Worm (Caenorhabditis elegans) whole organism, L3 larva: ENCODE results near the gene sre-21.
A peak's percentile ranks its signal among the peaks of the same experiment; 100 is the strongest.

Experiments
- R02D3.7 ChIP-seq: fragments of 150-350 bp; optimal IDR thresholded peaks from 2 replicates; lab custom pipeline; 2014; ENCODE audit warnings: missing biosample characterization, missing genetic modification characterization
- ZK546.5 ChIP-seq: sonication (generic microtip); optimal IDR thresholded peaks from 2 replicates; lab custom pipeline; 2017; ENCODE audit warnings: missing biosample characterization, missing genetic modification characterization
- aly-2 ChIP-seq: fragments of 150-350 bp; optimal IDR thresholded peaks from 2 replicates; lab custom pipeline; 2014; ENCODE audit warnings: missing biosample characterization, missing genetic modification characterization
- ama-1 ChIP-seq: fragments of 150-350 bp; optimal IDR thresholded peaks from 2 replicates; lab custom pipeline; 2018
- ceh-16 ChIP-seq: sonication (generic microtip); optimal IDR thresholded peaks from 2 replicates; lab custom pipeline; 2017; ENCODE audit warnings: missing biosample characterization, missing genetic modification characterization
- ceh-82 ChIP-seq: fragments of 150-350 bp; optimal IDR thresholded peaks from 2 replicates; lab custom pipeline; 2014; ENCODE audit warnings: missing biosample characterization, missing genetic modification characterization
- ceh-9 ChIP-seq: sonication (generic microtip); optimal IDR thresholded peaks from 2 replicates; lab custom pipeline; 2018; ENCODE audit warnings: missing biosample characterization, missing genetic modification characterization
- daf-12 ChIP-seq: fragments of 150-350 bp; optimal IDR thresholded peaks from 2 replicates; lab custom pipeline; 2014; ENCODE audit warnings: missing biosample characterization, missing genetic modification reagents, missing genetic modification characterization
- egl-27 ChIP-seq: sonication (generic microtip); optimal IDR thresholded peaks from 4 replicates; lab custom pipeline; 2017; ENCODE audit warnings: missing biosample characterization, missing genetic modification reagents, missing genetic modification characterization
- egl-5 ChIP-seq: fragments of 150-350 bp; optimal IDR thresholded peaks from 2 replicates; lab custom pipeline; 2017; ENCODE audit warnings: missing biosample characterization, missing genetic modification reagents, missing genetic modification characterization, inconsistent platforms
- elt-2 ChIP-seq: sonication (generic microtip); optimal IDR thresholded peaks from 2 replicates; lab custom pipeline; 2016; ENCODE audit warnings: missing genetic modification reagents, mild to moderate bottlenecking, missing genetic modification characterization, missing compliant biosample characterization
- elt-3 ChIP-seq, 3 experiments: fragments of 150-350 bp in 1 of 3; sonication (generic microtip) in 2 of 3; optimal IDR thresholded peaks; 2 replicates in 2 of 3; 4 replicates in 1 of 3; lab custom pipeline; 2014 to 2017; ENCODE audit warnings: missing biosample characterization in 3 of 3, missing genetic modification characterization in 3 of 3
- eor-1 ChIP-seq, 2 experiments: fragments of 150-350 bp; optimal IDR thresholded peaks; 2 replicates each; lab custom pipeline; 2014 to 2018; ENCODE audit warnings: missing biosample characterization in 2 of 2, missing genetic modification characterization in 2 of 2
- fkh-10 ChIP-seq: sonication (generic microtip); optimal IDR thresholded peaks from 2 replicates; lab custom pipeline; 2017; ENCODE audit warnings: missing biosample characterization, missing genetic modification reagents, missing genetic modification characterization
- fkh-2 ChIP-seq: fragments of 150-350 bp; optimal IDR thresholded peaks from 2 replicates; lab custom pipeline; 2014; ENCODE audit warnings: missing biosample characterization, missing genetic modification reagents, missing genetic modification characterization
- fos-1 ChIP-seq: fragments of 150-350 bp; optimal IDR thresholded peaks from 2 replicates; lab custom pipeline; 2014; ENCODE audit warnings: missing biosample characterization, missing genetic modification characterization
- jun-1 ChIP-seq: fragments of 150-350 bp; optimal IDR thresholded peaks from 2 replicates; lab custom pipeline; 2014; ENCODE audit warnings: missing biosample characterization, missing genetic modification reagents, missing genetic modification characterization
- nhr-11 ChIP-seq: fragments of 150-350 bp; optimal IDR thresholded peaks from 2 replicates; lab custom pipeline; 2014; ENCODE audit warnings: missing biosample characterization, missing genetic modification characterization
- nhr-12 ChIP-seq: fragments of 150-350 bp; optimal IDR thresholded peaks from 2 replicates; lab custom pipeline; 2014; ENCODE audit warnings: missing biosample characterization, missing genetic modification characterization
- nhr-23 ChIP-seq: fragments of 150-350 bp; optimal IDR thresholded peaks from 2 replicates; lab custom pipeline; 2014; ENCODE audit warnings: missing biosample characterization, missing genetic modification reagents, missing genetic modification characterization
- nhr-237 ChIP-seq: fragments of 150-350 bp; optimal IDR thresholded peaks from 2 replicates; lab custom pipeline; 2014; ENCODE audit warnings: missing biosample characterization, missing genetic modification characterization
- nhr-28 ChIP-seq: fragments of 150-350 bp; optimal IDR thresholded peaks from 2 replicates; lab custom pipeline; 2014; ENCODE audit warnings: missing biosample characterization, missing genetic modification characterization
- nhr-43 ChIP-seq: sonication (generic microtip); optimal IDR thresholded peaks from 2 replicates; lab custom pipeline; 2016; ENCODE audit warnings: mild to moderate bottlenecking, missing genetic modification characterization, missing compliant biosample characterization; ENCODE audit not compliant: poor library complexity, severe bottlenecking
- nhr-77 ChIP-seq: fragments of 150-350 bp; optimal IDR thresholded peaks from 2 replicates; lab custom pipeline; 2014; ENCODE audit warnings: missing biosample characterization, missing genetic modification characterization
- pha-4 ChIP-seq: fragments of 150-350 bp; optimal IDR thresholded peaks from 2 replicates; lab custom pipeline; 2014; ENCODE audit warnings: missing biosample characterization, missing genetic modification reagents, missing genetic modification characterization
- pqm-1 ChIP-seq: fragments of 150-350 bp; optimal IDR thresholded peaks from 2 replicates; lab custom pipeline; 2017; ENCODE audit warnings: missing biosample characterization, missing genetic modification characterization, inconsistent platforms
- skn-1 ChIP-seq: fragments of 150-350 bp; optimal IDR thresholded peaks from 2 replicates; lab custom pipeline; 2014; ENCODE audit warnings: missing biosample characterization, missing genetic modification characterization
- tbx-2 ChIP-seq: sonication (generic microtip); optimal IDR thresholded peaks from 2 replicates; lab custom pipeline; 2016; ENCODE audit warnings: mild to moderate bottlenecking, missing genetic modification characterization, missing compliant biosample characterization
- unc-62 ChIP-seq: fragments of 150-350 bp; sonication (generic microtip); optimal IDR thresholded peaks from 4 replicates; lab custom pipeline; 2014; ENCODE audit warnings: missing biosample characterization, missing genetic modification reagents, missing genetic modification characterization
- zag-1 ChIP-seq: fragments of 150-350 bp; optimal IDR thresholded peaks from 2 replicates; lab custom pipeline; 2014; ENCODE audit warnings: missing biosample characterization, missing genetic modification characterization

Gene sre-21

ce11 chrV:17780285-17780684, 7.3 kb upstream of the sre-21 start:
- TF ChIP-seq tbx-2 (tag; lab: Kevin White, UChicago) (no peak), pqm-1 (peak; percentile 5), skn-1 (tag; lab: Kevin White, UChicago) (no peak), elt-2 (tag; lab: Kevin White, UChicago) (peak; percentile 81), R02D3.7 (tag; lab: Kevin White, UChicago) (no peak), eor-1 (tag; optimal IDR thresholded peaks at IDR 0.05; lab: Kevin White, UChicago) (no peak), pha-4 (tag; lab: Kevin White, UChicago) (peak; percentile 1), ZK546.5 (tag; lab: Kevin White, UChicago) (no peak), nhr-28 (tag; lab: Kevin White, UChicago) (no peak)

- TF ChIP-seq eor-1 (tag; optimal IDR thresholded peaks at IDR 0.05; lab: Kevin White, UChicago) (no peak), zag-1 (tag; lab: Kevin White, UChicago) (no peak), ceh-9 (tag; lab: Kevin White, UChicago) (no peak), ama-1 (lab: Kevin White, UChicago) (no peak), nhr-77 (tag; lab: Kevin White, UChicago) (no peak), fkh-10 (GFP tag; lab: Kevin White, UChicago) (no peak)
Observed at ce11 chrV:17777624-17778023, 4.6 kb upstream of the sre-21 start, which contains the start of gene C47A10.12. Gene C47A10.12 (plus strand): TSS chrV:17777924.

ce11 chrV:17777127-17777526, 4.1 kb upstream of the sre-21 start, which contains the start of gene ddo-1:
Gene ddo-1 (minus strand): TSS chrV:17777227.
- TF ChIP-seq jun-1 (tag; lab: Kevin White, UChicago), result no peak
- no peak for TF ChIP-seq fos-1
- TF ChIP-seq fkh-2 (tag; lab: Kevin White, UChicago), result no peak
- no peak for TF ChIP-seq ceh-16 (tag; lab: Kevin White, UChicago)

- TF ChIP-seq skn-1 (tag; lab: Kevin White, UChicago), result no peak
- TF ChIP-seq tbx-2 (tag; lab: Kevin White, UChicago), result no peak
- TF ChIP-seq nhr-237 (tag; lab: Kevin White, UChicago), result no peak
- no peak for TF ChIP-seq nhr-23 (tag; lab: Kevin White, UChicago)
- TF ChIP-seq nhr-28 (tag; lab: Kevin White, UChicago), result no peak
- TF ChIP-seq ZK546.5 (tag; lab: Kevin White, UChicago), result no peak
- TF ChIP-seq nhr-43 (tag; lab: Kevin White, UChicago), result no peak
- TF ChIP-seq elt-3 (tag; optimal IDR thresholded peaks at IDR 0.05; lab: Kevin White, UChicago), result no peak
- no peak for TF ChIP-seq elt-2 (tag; lab: Kevin White, UChicago)
Observed at ce11 chrV:17767768-17768167, 5.2 kb downstream of the sre-21 start.

ce11 chrV:17767249-17767648, 5.8 kb downstream of the sre-21 start, which contains the start of gene srh-284:
Gene srh-284 (plus strand): TSS chrV:17767549.
- TF ChIP-seq egl-27, result no peak
- TF ChIP-seq fkh-10 (GFP tag; lab: Kevin White, UChicago), result no peak
- no peak for TF ChIP-seq fkh-2 (tag; lab: Kevin White, UChicago)
- no peak for TF ChIP-seq nhr-43 (tag; lab: Kevin White, UChicago)
- no peak for TF ChIP-seq pha-4 (tag; lab: Kevin White, UChicago)
- no peak for TF ChIP-seq pqm-1
- no peak for TF ChIP-seq skn-1 (tag; lab: Kevin White, UChicago)
- no peak for TF ChIP-seq R02D3.7 (tag; lab: Kevin White, UChicago)
- no peak for TF ChIP-seq ceh-16 (tag; lab: Kevin White, UChicago)
- no peak for TF ChIP-seq unc-62 (GFP tag; lab: Kevin White, UChicago)
- no peak for TF ChIP-seq ZK546.5 (tag; lab: Kevin White, UChicago)
- no peak for TF ChIP-seq egl-5 (tag; lab: Kevin White, UChicago)
- no peak for TF ChIP-seq nhr-11 (tag; lab: Kevin White, UChicago)
- TF ChIP-seq aly-2 (tag; lab: Kevin White, UChicago), result no peak
- no peak for TF ChIP-seq ceh-82 (tag; lab: Kevin White, UChicago)
- no peak for TF ChIP-seq daf-12 (tag; lab: Kevin White, UChicago)

- TF ChIP-seq skn-1 (tag; lab: Kevin White, UChicago) (no peak), nhr-12 (no peak)
Observed at ce11 chrV:17765077-17765476, 7.9 kb downstream of the sre-21 start, which contains the start of the genes C47A10.16 and srh-283. Gene C47A10.16 (minus strand): TSS chrV:17765177. Gene srh-283 (plus strand): TSS chrV:17765348.
